Fruit fly (Drosophila melanogaster) whole organism, embryonic: Measurements from ENCODE around the gene Gcn5.

Source experiments
- Atf-2 ChIP-seq: fragments of 200-800 bp; sonication (Bioruptor generic); optimal IDR thresholded peaks from 2 replicates; lab custom pipeline; 2016; ENCODE audit warnings: missing biosample characterization, missing genetic modification characterization
- Bgb ChIP-seq: fragments of 200-800 bp; sonication (Bioruptor generic); IDR thresholded peaks from 2 replicates; pipeline ENCODE4 v1.3.6; 2022; ENCODE audit warnings: missing biosample characterization, missing genetic modification characterization; ENCODE audit not compliant: partially characterized antibody
- BtbVII ChIP-seq: fragments of 200-800 bp; sonication (Bioruptor generic); optimal IDR thresholded peaks from 3 replicates; lab custom pipeline; 2017; ENCODE audit warnings: missing biosample characterization, mild to moderate bottlenecking, missing genetic modification characterization
- CG10321 ChIP-seq: fragments of 200-800 bp; sonication (Bioruptor generic); IDR thresholded peaks from 2 replicates; pipeline ENCODE4 v1.3.6; 2022; ENCODE audit warnings: missing biosample characterization, missing genetic modification characterization
- CG12769 ChIP-seq: fragments of 200-800 bp; sonication (Bioruptor generic); optimal IDR thresholded peaks from 2 replicates; lab custom pipeline; 2019; ENCODE audit warnings: missing biosample characterization, mild to moderate bottlenecking, missing genetic modification characterization, moderate library complexity
- CG14441 ChIP-seq: fragments of 200-800 bp; sonication (Bioruptor generic); IDR thresholded peaks from 2 replicates; pipeline ENCODE4 v1.3.6; 2022; ENCODE audit warnings: missing biosample characterization, missing genetic modification characterization
- CG1792 ChIP-seq: fragments of 200-800 bp; sonication (Bioruptor generic); optimal IDR thresholded peaks from 2 replicates; lab custom pipeline; 2016; ENCODE audit warnings: missing biosample characterization, missing genetic modification characterization
- CG18262 ChIP-seq: fragments of 200-800 bp; optimal IDR thresholded peaks from 3 replicates; lab custom pipeline; 2019; ENCODE audit warnings: missing biosample characterization, mild to moderate bottlenecking, missing genetic modification characterization, moderate library complexity
- CG2116 ChIP-seq: fragments of 200-800 bp; sonication (Bioruptor generic); optimal IDR thresholded peaks from 3 replicates; lab custom pipeline; 2018; ENCODE audit warnings: missing biosample characterization, mild to moderate bottlenecking, missing genetic modification characterization
- CG2875 ChIP-seq: fragments of 200-800 bp; sonication (Bioruptor generic); optimal IDR thresholded peaks from 2 replicates; lab custom pipeline; 2017; ENCODE audit warnings: missing biosample characterization, mild to moderate bottlenecking, missing genetic modification characterization, missing genetic modification reagents
- CG30020 ChIP-seq: fragments of 200-800 bp; optimal IDR thresholded peaks from 2 replicates; lab custom pipeline; 2019; ENCODE audit warnings: missing biosample characterization, mild to moderate bottlenecking, missing genetic modification characterization, moderate library complexity
- CG3726 ChIP-seq: fragments of 200-800 bp; sonication (Bioruptor generic); IDR thresholded peaks from 3 replicates; pipeline ENCODE4, ENCODE4 v1.3.6; 2022; ENCODE audit warnings: missing biosample characterization, missing genetic modification characterization
- CG5180 ChIP-seq: fragments of 200-800 bp; sonication (Bioruptor generic); optimal IDR thresholded peaks from 3 replicates; lab custom pipeline; 2017; ENCODE audit warnings: missing biosample characterization, missing genetic modification characterization, mild to moderate bottlenecking, moderate library complexity, missing genetic modification reagents
- CG6854 ChIP-seq: fragments of 200-800 bp; sonication (Bioruptor generic); optimal IDR thresholded peaks from 3 replicates; lab custom pipeline; 2017; ENCODE audit warnings: missing biosample characterization, mild to moderate bottlenecking, missing genetic modification characterization
- CG7786 ChIP-seq: fragments of 200-800 bp; sonication (Bioruptor generic); optimal IDR thresholded peaks from 2 replicates; lab custom pipeline; 2016; ENCODE audit warnings: missing biosample characterization, missing genetic modification characterization
- CG8388 ChIP-seq: fragments of 200-800 bp; sonication (Bioruptor generic); optimal IDR thresholded peaks from 2 replicates; lab custom pipeline; 2019; ENCODE audit warnings: missing biosample characterization, mild to moderate bottlenecking, missing genetic modification characterization, moderate library complexity
- CG9876 ChIP-seq: fragments of 200-800 bp; sonication (Bioruptor generic); optimal IDR thresholded peaks from 2 replicates; lab custom pipeline; 2016; ENCODE audit warnings: missing biosample characterization, missing genetic modification characterization
- Dbx ChIP-seq: fragments of 200-800 bp; sonication (Bioruptor generic); IDR thresholded peaks from 3 replicates; pipeline ENCODE4 v1.3.6; 2022; ENCODE audit warnings: missing biosample characterization, missing genetic modification characterization
- Dek ChIP-seq: fragments of 200-800 bp; sonication (Bioruptor generic); optimal IDR thresholded peaks from 3 replicates; lab custom pipeline; 2019; ENCODE audit warnings: missing biosample characterization, mild to moderate bottlenecking, missing genetic modification characterization, moderate library complexity
- Dip3 ChIP-seq: fragments of 200-800 bp; sonication (Bioruptor generic); optimal IDR thresholded peaks from 3 replicates; lab custom pipeline; 2016; ENCODE audit warnings: missing biosample characterization, missing genetic modification characterization
- E2f2 ChIP-seq: fragments of 200-800 bp; sonication (Bioruptor generic); IDR thresholded peaks from 2 replicates; pipeline ENCODE4 v1.3.6; 2022; ENCODE audit warnings: missing biosample characterization, missing genetic modification characterization
- HLH4C ChIP-seq: fragments of 200-800 bp; sonication (Bioruptor generic); IDR thresholded peaks from 3 replicates; pipeline ENCODE4 v1.3.6; 2022; ENCODE audit warnings: missing biosample characterization, missing genetic modification characterization; ENCODE audit not compliant: partially characterized antibody
- MESR4 ChIP-seq: fragments of 200-800 bp; sonication (Bioruptor generic); optimal IDR thresholded peaks from 2 replicates; lab custom pipeline; 2018; ENCODE audit warnings: missing biosample characterization, mild to moderate bottlenecking, missing genetic modification characterization, moderate library complexity
- Sox100B ChIP-seq: fragments of 200-800 bp; sonication (Bioruptor generic); optimal IDR thresholded peaks from 3 replicates; lab custom pipeline; 2018; ENCODE audit warnings: missing biosample characterization, mild to moderate bottlenecking, missing genetic modification characterization
- Sox102F ChIP-seq: fragments of 200-800 bp; sonication (Bioruptor generic); optimal IDR thresholded peaks from 2 replicates; lab custom pipeline; 2018; ENCODE audit warnings: missing biosample characterization, mild to moderate bottlenecking, missing genetic modification characterization, moderate library complexity
- ato ChIP-seq: fragments of 200-800 bp; sonication (Bioruptor generic); IDR thresholded peaks from 2 replicates; pipeline ENCODE4 v1.3.6; 2022; ENCODE audit warnings: missing biosample characterization, missing genetic modification characterization; ENCODE audit not compliant: partially characterized antibody
- az2 ChIP-seq: fragments of 200-800 bp; sonication (Bioruptor generic); optimal IDR thresholded peaks from 3 replicates; lab custom pipeline; 2016; ENCODE audit warnings: missing biosample characterization, missing genetic modification characterization
- bcd ChIP-seq: fragments of 200-800 bp; sonication (Bioruptor generic); optimal IDR thresholded peaks from 2 replicates; lab custom pipeline; 2017; ENCODE audit warnings: missing biosample characterization, mild to moderate bottlenecking, missing genetic modification characterization
- danr ChIP-seq: fragments of 200-800 bp; sonication (Bioruptor generic); IDR thresholded peaks from 2 replicates; pipeline ENCODE4 v1.3.6; 2022; ENCODE audit warnings: missing biosample characterization, missing genetic modification characterization
- dm ChIP-seq: fragments of 200-800 bp; sonication (Bioruptor generic); optimal IDR thresholded peaks from 3 replicates; lab custom pipeline; 2016; ENCODE audit warnings: missing biosample characterization, missing genetic modification characterization
- dmrt99B ChIP-seq: fragments of 200-800 bp; sonication (Bioruptor generic); optimal IDR thresholded peaks from 2 replicates; lab custom pipeline; 2018; ENCODE audit warnings: missing biosample characterization, mild to moderate bottlenecking, missing genetic modification characterization, moderate library complexity
- ems ChIP-seq: fragments of 200-800 bp; sonication (Bioruptor generic); optimal IDR thresholded peaks from 3 replicates; lab custom pipeline; 2016; ENCODE audit warnings: missing biosample characterization, missing genetic modification characterization
- exex ChIP-seq: fragments of 200-800 bp; sonication (Bioruptor generic); optimal IDR thresholded peaks from 4 replicates; lab custom pipeline; 2018; ENCODE audit warnings: missing biosample characterization, mild to moderate bottlenecking, missing genetic modification characterization, moderate library complexity
- fru ChIP-seq: fragments of >200 bp; optimal IDR thresholded peaks from 2 replicates; lab custom pipeline; 2017
- grau ChIP-seq: fragments of 200-800 bp; optimal IDR thresholded peaks from 3 replicates; lab custom pipeline; 2019; ENCODE audit warnings: missing biosample characterization, mild to moderate bottlenecking, missing genetic modification characterization, moderate library complexity
- ham ChIP-seq: fragments of 200-800 bp; sonication (Bioruptor generic); IDR thresholded peaks from 2 replicates; pipeline ENCODE4 v1.3.6; 2022; ENCODE audit warnings: missing biosample characterization, missing genetic modification characterization
- inv ChIP-seq: fragments of 200-800 bp; sonication (Bioruptor generic); IDR thresholded peaks from 2 replicates; pipeline ENCODE4 v1.3.6; 2022; ENCODE audit warnings: missing biosample characterization, missing genetic modification characterization; ENCODE audit not compliant: partially characterized antibody
- klu ChIP-seq: fragments of 200-800 bp; sonication (Bioruptor generic); IDR thresholded peaks from 2 replicates; pipeline ENCODE4 v1.3.6; 2022; ENCODE audit warnings: missing biosample characterization, missing genetic modification characterization
- lmd ChIP-seq: fragments of 200-800 bp; sonication (Bioruptor generic); IDR thresholded peaks from 2 replicates; pipeline ENCODE4 v1.3.6; 2022; ENCODE audit warnings: missing biosample characterization, missing genetic modification characterization
- mirr ChIP-seq: fragments of 200-800 bp; sonication (Bioruptor generic); optimal IDR thresholded peaks from 3 replicates; lab custom pipeline; 2018; ENCODE audit warnings: missing biosample characterization, mild to moderate bottlenecking, missing genetic modification characterization
- nerfin-1 ChIP-seq: fragments of 200-800 bp; sonication (Bioruptor generic); optimal IDR thresholded peaks from 3 replicates; lab custom pipeline; 2019; ENCODE audit warnings: missing biosample characterization, mild to moderate bottlenecking, missing genetic modification characterization, moderate library complexity
- nerfin-2 ChIP-seq: fragments of 200-800 bp; sonication (Bioruptor generic); IDR thresholded peaks from 2 replicates; pipeline ENCODE4 v1.3.6; 2022; ENCODE audit warnings: missing biosample characterization, missing genetic modification characterization; ENCODE audit not compliant: partially characterized antibody
- psq ChIP-seq: fragments of 200-800 bp; sonication (Bioruptor generic); optimal IDR thresholded peaks from 2 replicates; lab custom pipeline; 2017; ENCODE audit warnings: missing biosample characterization, missing genetic modification characterization
- ro ChIP-seq: fragments of 200-800 bp; sonication (Bioruptor generic); IDR thresholded peaks from 2 replicates; pipeline ENCODE4 v1.3.6; 2022; ENCODE audit warnings: missing biosample characterization, missing genetic modification characterization
- sens-2 ChIP-seq: fragments of 200-800 bp; sonication (Bioruptor generic); IDR thresholded peaks from 2 replicates; pipeline ENCODE4 v1.3.6; 2022; ENCODE audit warnings: missing biosample characterization, missing genetic modification characterization
- sisA ChIP-seq: fragments of 200-800 bp; sonication (Bioruptor generic); IDR thresholded peaks from 2 replicates; pipeline ENCODE4 v1.3.6; 2022; ENCODE audit warnings: missing biosample characterization, missing genetic modification characterization
- sr ChIP-seq: fragments of 200-800 bp; sonication (Bioruptor generic); IDR thresholded peaks from 3 replicates; pipeline ENCODE4 v1.3.6; 2022; ENCODE audit warnings: missing biosample characterization, missing genetic modification characterization
- vvl ChIP-seq: fragments of 200-800 bp; sonication (Bioruptor generic); IDR thresholded peaks from 2 replicates; pipeline ENCODE4 v1.3.6; 2022; ENCODE audit warnings: missing biosample characterization, missing genetic modification characterization
- z ChIP-seq: fragments of 200-800 bp; sonication (Bioruptor generic); IDR thresholded peaks from 3 replicates; pipeline ENCODE4 v1.3.6; 2022; ENCODE audit warnings: missing biosample characterization, missing genetic modification characterization

The Gcn5 gene

DNA sequence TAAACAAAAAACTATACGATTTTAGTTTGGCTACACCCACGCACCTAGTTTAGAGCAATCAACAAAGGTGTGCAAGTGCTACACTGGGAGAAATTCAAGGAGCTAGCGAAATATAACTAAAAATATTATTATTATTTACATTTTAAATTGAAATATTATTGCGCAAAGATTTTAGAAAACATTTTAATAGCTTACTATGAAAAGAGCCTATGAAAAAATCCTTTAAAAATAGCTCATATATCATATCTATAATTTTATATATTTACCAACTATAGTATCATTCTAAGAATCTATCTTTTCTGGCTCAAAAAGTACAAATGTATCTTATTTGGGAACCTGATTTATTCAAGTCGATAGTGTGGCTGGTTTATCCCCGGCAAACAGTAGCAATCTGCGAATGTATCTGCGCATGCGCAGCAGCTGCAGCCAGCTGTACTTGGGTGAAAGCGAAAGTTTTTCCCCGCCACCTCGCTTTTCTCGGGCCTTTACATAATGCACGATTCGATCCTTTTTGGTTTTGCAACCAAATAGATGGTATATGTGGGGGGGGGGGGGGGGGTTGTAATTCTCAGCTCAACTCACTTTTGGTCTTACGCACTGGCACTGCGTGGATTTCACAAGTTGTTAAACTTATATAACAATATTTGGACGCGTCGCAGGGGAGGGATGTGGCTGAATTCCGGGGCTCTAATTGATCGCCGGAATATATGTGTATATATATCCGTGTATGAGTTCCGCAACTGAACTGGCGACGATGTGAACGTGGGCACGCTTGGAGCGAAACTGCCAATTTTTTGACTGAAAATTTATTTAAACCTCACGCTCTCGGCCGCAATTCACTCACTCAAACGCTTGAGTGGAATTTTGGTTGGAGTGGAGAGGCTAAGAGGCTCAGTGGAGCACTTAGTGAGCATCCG lies 27.1 kb downstream of the Gcn5 start, which contains the start of gene CG10657 (continued):
- TF ChIP-seq CG18262 (tag; lab: Kevin White, UChicago) (no peak), sr (GFP tag; lab: Robert Waterston, UW) (peak; percentile 38; the same call in 1 of the 3 replicates), CG12769 (tag; lab: Kevin White, UChicago) (peak; percentile 47), Sox102F (peak; percentile 4), Dip3 (GFP tag; lab: Kevin White, UChicago) (no peak), sens-2 (GFP tag; lab: Robert Waterston, UW) (no peak), Bgb (GFP tag; lab: Robert Waterston, UW) (peak; percentile 50; the same call in 1 of the 2 replicates), ham (GFP tag; lab: Robert Waterston, UW) (no peak), Atf-2 (GFP tag; lab: Kevin White, UChicago) (no peak), MESR4 (GFP tag; lab: Kevin White, UChicago) (no peak), CG14441 (peak; percentile 25; the same call in 1 of the 2 replicates), CG5180 (GFP tag; lab: Kevin White, UChicago) (no peak), fru (lab: Kevin White, UChicago) (no peak), nerfin-1 (tag; lab: Kevin White, UChicago) (no peak), inv (no peak)
- TF ChIP-seq, all 482 proteins: peak for 29

DNA sequence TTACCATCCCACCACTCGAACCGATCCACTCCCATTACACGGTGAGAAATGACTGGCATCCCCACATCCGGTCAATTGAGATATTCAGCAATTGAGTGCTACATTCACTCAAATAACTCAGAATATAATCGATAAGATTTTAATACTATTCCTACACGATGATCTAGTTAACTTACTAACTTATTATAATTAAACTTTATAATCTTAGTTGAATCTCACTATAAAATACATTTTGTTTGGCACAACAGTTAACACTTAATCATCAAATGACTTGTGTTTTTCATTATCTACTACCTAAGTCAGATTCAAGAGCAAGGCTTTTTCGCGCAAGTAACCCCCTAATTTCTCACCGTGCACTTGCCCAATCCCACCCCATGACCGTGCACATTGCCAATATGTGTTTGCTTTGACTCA lies 28.5 kb downstream of the Gcn5 start:
- TF ChIP-seq CG8388 (GFP tag; lab: Kevin White, UChicago) = peak; percentile 48
- TF ChIP-seq dmrt99B = peak; percentile 55
- TF ChIP-seq bcd (GFP tag; lab: Kevin White, UChicago) = peak; percentile 15
- no peak for TF ChIP-seq klu (GFP tag; lab: Robert Waterston, UW)
- peak; percentile 90 for TF ChIP-seq z (GFP tag; lab: Robert Waterston, UW)
- no peak for TF ChIP-seq Dbx (GFP tag; lab: Robert Waterston, UW)
- TF ChIP-seq CG2875 (GFP tag; lab: Kevin White, UChicago) = peak; percentile 39
- no peak for TF ChIP-seq CG6854 (GFP tag; lab: Kevin White, UChicago)
- TF ChIP-seq grau = peak; percentile 64
- TF ChIP-seq nerfin-2 (GFP tag; lab: Robert Waterston, UW) = no peak
- no peak for TF ChIP-seq CG10321
- TF ChIP-seq CG3726 (GFP tag; lab: Robert Waterston, UW) = no peak
- TF ChIP-seq CG7786 (GFP tag; lab: Kevin White, UChicago) = peak; percentile 3
- no peak for TF ChIP-seq mirr (GFP tag; lab: Kevin White, UChicago)
- TF ChIP-seq sisA = no peak
- TF ChIP-seq HLH4C (GFP tag; lab: Robert Waterston, UW) = no peak
- TF ChIP-seq CG1792 (GFP tag; lab: Kevin White, UChicago) = no peak
- no peak for TF ChIP-seq ems (GFP tag; lab: Kevin White, UChicago)
- no peak for TF ChIP-seq CG2116
- TF ChIP-seq ro (GFP tag; lab: Robert Waterston, UW) = no peak
- no peak for TF ChIP-seq E2f2 (GFP tag; lab: Robert Waterston, UW)
- TF ChIP-seq danr (GFP tag; lab: Robert Waterston, UW) = no peak
- TF ChIP-seq psq = no peak
- TF ChIP-seq Sox100B (GFP tag; lab: Kevin White, UChicago) = peak; percentile 51
- no peak for TF ChIP-seq dm (GFP tag; lab: Kevin White, UChicago)
- 0 out of 2 replicates have a peak, but pooled peaks have one; percentile 19 for TF ChIP-seq vvl (GFP tag; lab: Robert Waterston, UW)
- peak; percentile 35 for TF ChIP-seq az2 (GFP tag; lab: Kevin White, UChicago)
- no peak for TF ChIP-seq exex (tag; lab: Kevin White, UChicago)
- no peak for TF ChIP-seq BtbVII (GFP tag; lab: Kevin White, UChicago)
- TF ChIP-seq CG9876 = no peak
- TF ChIP-seq ato = no peak
- no peak for TF ChIP-seq CG30020 (tag; lab: Kevin White, UChicago)
- TF ChIP-seq Dek = no peak
- no peak for TF ChIP-seq lmd
